Worm (Caenorhabditis elegans): ENCODE measurements around the gene T25F10.1.

The T25F10.1 gene

DNA sequence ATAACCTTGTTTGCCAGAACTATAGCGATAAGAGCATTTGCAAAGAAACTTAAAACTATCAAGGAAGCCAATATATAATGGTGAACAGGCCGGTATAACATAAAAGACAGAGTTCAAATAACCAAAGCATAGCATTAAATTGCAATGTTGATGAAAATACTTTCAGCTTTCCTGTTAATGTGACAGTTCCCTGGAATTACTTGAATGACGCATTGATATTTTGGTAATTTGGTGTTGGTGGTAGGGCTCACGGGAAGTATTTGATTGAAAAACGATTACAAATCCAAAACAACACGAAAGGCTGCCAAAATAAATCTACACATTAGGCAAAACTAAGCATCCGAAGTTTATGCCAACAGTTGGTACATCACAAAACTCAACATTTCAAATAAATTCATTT, 40.7 kb downstream of the T25F10.1 start, which contains the start of gene dmsr-16:
TSS of gene dmsr-16 (minus strand) at position 101 of the 400 bp plus-strand sequence.
- TF ChIP-seq ets-4 (GFP tag; optimal IDR thresholded peaks at IDR 0.05): no peak
- no peak for TF ChIP-seq sea-2 (GFP tag; IDR thresholded peaks at IDR 0.05)
- no peak for TF ChIP-seq zfh-2 (GFP tag; conservative IDR thresholded peaks at IDR 0.05)
- no peak for TF ChIP-seq ceh-58 (GFP tag; IDR thresholded peaks at IDR 0.05)
- TF ChIP-seq lin-26 (GFP tag; IDR thresholded peaks at IDR 0.05): no peak
- no peak for TF ChIP-seq mel-28 (tag; optimal IDR thresholded peaks at IDR 0.05; ENCODE audit: borderline replicate concordance)

- peak; percentile 48 for TF ChIP-seq nhr-80 (tag; optimal IDR thresholded peaks at IDR 0.05)
- TF ChIP-seq F22D6.2 (tag; optimal IDR thresholded peaks at IDR 0.05): no peak
Measured at ce11 chrV:6810091-6810490, 41.8 kb downstream of the T25F10.1 start.

DNA sequence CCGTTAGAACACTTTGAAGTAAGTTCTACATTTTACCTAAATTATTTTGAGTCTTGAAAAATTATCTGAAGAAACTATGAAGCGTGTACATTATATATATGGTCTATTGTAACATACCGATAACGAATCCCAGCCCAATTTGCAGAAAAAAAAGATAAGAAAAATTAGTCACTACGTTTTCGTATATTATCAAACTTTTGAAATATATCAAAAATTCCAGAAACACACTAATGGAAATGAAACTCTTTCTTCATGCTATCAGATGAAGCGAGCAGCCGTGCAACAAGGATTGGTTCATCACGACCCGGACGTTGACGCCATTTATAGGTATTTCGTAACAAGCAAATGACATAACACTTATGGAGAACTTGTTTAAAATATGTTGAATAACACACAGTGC, 43.6 kb downstream of the T25F10.1 start:
- TF ChIP-seq dpff-1 (tag; optimal IDR thresholded peaks at IDR 0.05) (no peak), nhr-80 (tag; optimal IDR thresholded peaks at IDR 0.05) (peak; percentile 91), him-1 (tag; optimal IDR thresholded peaks at IDR 0.05) (no peak), ets-4 (GFP tag; optimal IDR thresholded peaks at IDR 0.05) (peak; percentile 81), zfh-2 (GFP tag; conservative IDR thresholded peaks at IDR 0.05) (no peak), athp-1 (tag; optimal IDR thresholded peaks at IDR 0.05) (no peak), Y53G8AR.9 (GFP tag; conservative IDR thresholded peaks at IDR 0.05) (no peak), nhr-90 (tag; optimal IDR thresholded peaks at IDR 0.05) (no peak), Y79H2A.3 (GFP tag; conservative IDR thresholded peaks at IDR 0.05) (no peak), ceh-40 (GFP tag; IDR thresholded peaks at IDR 0.05) (0 out of 2 replicates have a peak, but pooled peaks have one; percentile 10), cebp-1 (GFP tag; IDR thresholded peaks at IDR 0.05) (0 out of 2 replicates have a peak, but pooled peaks have one; percentile 34), cebp-1 (tag; optimal IDR thresholded peaks at IDR 0.05) (no peak)

DNA sequence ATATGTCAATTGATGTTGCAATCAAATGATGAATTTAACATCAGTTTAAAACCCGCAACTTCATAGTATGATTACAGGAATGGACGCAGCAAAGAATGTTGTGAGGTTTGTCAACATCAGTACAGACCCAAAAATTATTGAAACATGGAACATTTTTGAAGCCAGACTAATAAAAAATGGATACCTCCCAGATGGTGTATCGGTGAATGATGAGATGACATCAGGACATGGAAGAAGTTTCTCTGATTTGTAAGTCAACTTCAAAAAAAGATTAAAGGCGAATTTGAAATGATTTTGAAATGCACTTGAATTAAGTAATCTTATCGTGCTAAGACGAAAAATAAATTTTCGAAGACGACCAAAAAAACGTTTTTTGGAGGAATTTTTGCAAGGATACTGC, 45.6 kb downstream of the T25F10.1 start:
- no peak for TF ChIP-seq snpc-1.3 (tag; optimal IDR thresholded peaks at IDR 0.05; ENCODE audit: insufficient read depth)
- no peak for TF ChIP-seq F22D6.2 (tag; optimal IDR thresholded peaks at IDR 0.05)
- no peak for TF ChIP-seq ceh-79 (tag; optimal IDR thresholded peaks at IDR 0.05)
- TF ChIP-seq F52B5.7 (tag; optimal IDR thresholded peaks at IDR 0.05): no peak
- no peak for TF ChIP-seq egl-18 (GFP tag; IDR thresholded peaks at IDR 0.05)
- no peak for TF ChIP-seq B0261.1 (tag; optimal IDR thresholded peaks at IDR 0.05)
- TF ChIP-seq nhr-80 (tag; optimal IDR thresholded peaks at IDR 0.05): no peak
- no peak for TF ChIP-seq hlh-26 (GFP tag; conservative IDR thresholded peaks at IDR 0.05)
- TF ChIP-seq ekl-4 (GFP tag; IDR thresholded peaks at IDR 0.05): no peak
- TF ChIP-seq egl-44 (GFP tag; IDR thresholded peaks at IDR 0.05): no peak
- TF ChIP-seq akir-1 (GFP tag; optimal IDR thresholded peaks at IDR 0.05): no peak
- no peak for TF ChIP-seq aptf-2 (GFP tag; conservative IDR thresholded peaks at IDR 0.05)
- TF ChIP-seq fkh-3 (tag; optimal IDR thresholded peaks at IDR 0.05): no peak

DNA sequence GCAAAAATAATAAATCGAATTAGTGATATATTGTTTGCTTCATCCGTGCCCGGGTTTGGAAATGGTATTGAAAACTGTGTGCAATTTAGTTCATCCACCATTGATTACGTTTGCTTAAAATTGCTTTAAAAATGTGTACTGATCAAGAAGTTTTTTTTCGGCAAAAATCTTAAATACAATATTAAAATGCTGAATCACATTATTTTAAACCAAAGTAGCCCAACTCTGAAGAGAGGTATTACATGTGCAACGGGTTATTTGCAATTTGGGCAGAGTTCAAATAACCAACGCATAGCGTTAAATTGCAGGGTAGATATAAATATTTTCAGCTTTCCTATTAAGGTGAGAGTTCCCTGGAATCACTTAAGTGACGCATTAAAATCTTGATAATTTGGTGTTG, 48.9 kb downstream of the T25F10.1 start, which contains the start of gene dmsr-14:
TSS of gene dmsr-14 (minus strand) at position 101 of the 400 bp plus-strand sequence.
- TF ChIP-seq zim-3 (tag; optimal IDR thresholded peaks at IDR 0.05) (no peak), B0019.2 (GFP tag; conservative IDR thresholded peaks at IDR 0.05) (no peak), pha-4 (tag; optimal IDR thresholded peaks at IDR 0.05) (no peak), ztf-25 (GFP tag; IDR thresholded peaks at IDR 0.05) (no peak), Y56A3A.18 (GFP tag; IDR thresholded peaks at IDR 0.05) (no peak), tbx-9 (tag; optimal IDR thresholded peaks at IDR 0.05; ENCODE audit: borderline replicate concordance) (no peak)

Data from whole organism, young adult.